Worm (Caenorhabditis elegans): ENCODE data around the gene tag-89.

- TF ChIP-seq med-1 (GFP tag; optimal IDR thresholded peaks at IDR 0.05; ENCODE audit: insufficient read depth) (no peak), flt-1 (GFP tag; IDR thresholded peaks at IDR 0.05) (no peak), ztf-23 (GFP tag; IDR thresholded peaks at IDR 0.05) (no peak), cog-1 (tag; optimal IDR thresholded peaks at IDR 0.05) (no peak), ztf-29 (GFP tag; IDR thresholded peaks at IDR 0.05) (no peak), ref-1 (GFP tag; conservative IDR thresholded peaks at IDR 0.05) (no peak), tab-1 (GFP tag; IDR thresholded peaks at IDR 0.05) (no peak)
Observed at ce11 chrIV:11359769-11360168, 34.6 kb upstream of the tag-89 start, which contains the start of gene klp-12.
